Worm (Caenorhabditis elegans) whole organism, young adult: ENCODE results near the gene sto-1.

ENCODE experiments used
- B0035.1 ChIP-seq: sonication (generic microtip); optimal IDR thresholded peaks from 2 replicates; lab custom pipeline; 2016; ENCODE audit warnings: missing genetic modification characterization, mild to moderate bottlenecking, missing compliant biosample characterization, missing genotype, missing genetic modification reagents
- C06A6.2 ChIP-seq: fragments of 200-800 bp; sonication (Bioruptor generic); conservative IDR thresholded peaks from 2 replicates; pipeline ENCODE4 v1.3.6; 2022; ENCODE audit warnings: missing genetic modification characterization, missing compliant biosample characterization
- C17E4.6 ChIP-seq: fragments of 200-800 bp; sonication (Bioruptor generic); IDR thresholded peaks from 2 replicates; pipeline ENCODE4 v1.3.6; 2022; ENCODE audit warnings: missing genetic modification reagents, missing genetic modification characterization, missing compliant biosample characterization
- F22D6.2 ChIP-seq: sonication (generic microtip); optimal IDR thresholded peaks from 2 replicates; lab custom pipeline; 2016; ENCODE audit warnings: mild to moderate bottlenecking, missing genetic modification characterization, missing compliant biosample characterization
- F49E8.2 ChIP-seq: sonication (generic microtip); optimal IDR thresholded peaks from 3 replicates; lab custom pipeline; 2017; ENCODE audit warnings: missing genetic modification characterization, mild to moderate bottlenecking, missing compliant biosample characterization, antibody characterized with exemption, moderate library complexity; ENCODE audit not compliant: insufficient read depth
- Y53F4B.3 ChIP-seq: fragments of 200-800 bp; sonication (Bioruptor generic); IDR thresholded peaks from 2 replicates; pipeline ENCODE4 v1.3.6; 2022; ENCODE audit warnings: missing genetic modification reagents, missing genetic modification characterization, missing compliant biosample characterization
- akir-1 ChIP-seq: fragments of 200-800 bp; sonication (Bioruptor generic); optimal IDR thresholded peaks from 2 replicates; lab custom pipeline; 2018; ENCODE audit warnings: mild to moderate bottlenecking, missing genetic modification characterization, moderate library complexity, missing compliant biosample characterization
- aptf-2 ChIP-seq: fragments of 200-800 bp; sonication (Bioruptor generic); conservative IDR thresholded peaks from 2 replicates; pipeline ENCODE4 v1.3.6; 2022; ENCODE audit warnings: missing genetic modification reagents, missing genetic modification characterization, missing compliant biosample characterization
- athp-1 ChIP-seq: sonication (generic microtip); optimal IDR thresholded peaks from 2 replicates; lab custom pipeline; 2017; ENCODE audit warnings: mild to moderate bottlenecking, missing genetic modification characterization, missing compliant biosample characterization
- attf-5 ChIP-seq: fragments of 200-800 bp; sonication (Bioruptor generic); optimal IDR thresholded peaks from 2 replicates; lab custom pipeline; 2018; ENCODE audit warnings: mild to moderate bottlenecking, missing genetic modification characterization, missing compliant biosample characterization
- bed-2 ChIP-seq: fragments of 200-800 bp; sonication (Bioruptor generic); IDR thresholded peaks from 2 replicates; pipeline ENCODE4 v1.3.6; 2022; ENCODE audit warnings: missing genetic modification reagents, missing genetic modification characterization, missing compliant biosample characterization
- cebp-2 ChIP-seq: fragments of 200-800 bp; sonication (Bioruptor generic); IDR thresholded peaks from 2 replicates; pipeline ENCODE4 v1.3.6; 2022; ENCODE audit warnings: missing genetic modification characterization, missing compliant biosample characterization
- chd-7 ChIP-seq: sonication (generic microtip); optimal IDR thresholded peaks from 2 replicates; lab custom pipeline; 2016; ENCODE audit warnings: mild to moderate bottlenecking, missing genetic modification characterization, moderate library complexity, missing compliant biosample characterization
- dpl-1 ChIP-seq: fragments of 150-350 bp; optimal IDR thresholded peaks from 2 replicates; lab custom pipeline; 2014; ENCODE audit warnings: missing biosample characterization, missing genetic modification reagents, missing genetic modification characterization
- egl-18 ChIP-seq: fragments of 200-800 bp; sonication (Bioruptor generic); IDR thresholded peaks from 2 replicates; pipeline ENCODE4 v1.3.6; 2022; ENCODE audit warnings: missing genetic modification reagents, missing genetic modification characterization, missing compliant biosample characterization
- egl-44 ChIP-seq: fragments of 200-800 bp; sonication (Bioruptor generic); IDR thresholded peaks from 2 replicates; pipeline ENCODE4 v1.3.6; 2022; ENCODE audit warnings: missing genetic modification reagents, missing genetic modification characterization, missing compliant biosample characterization
- ekl-4 ChIP-seq: fragments of 200-800 bp; sonication (Bioruptor generic); IDR thresholded peaks from 2 replicates; pipeline ENCODE4 v1.3.6; 2022; ENCODE audit warnings: missing genetic modification reagents, missing genetic modification characterization, missing compliant biosample characterization
- fkh-3 ChIP-seq: sonication (generic microtip); optimal IDR thresholded peaks from 2 replicates; lab custom pipeline; 2016; ENCODE audit warnings: mild to moderate bottlenecking, missing genetic modification characterization, missing compliant biosample characterization
- gei-17 ChIP-seq: fragments of 200-800 bp; sonication (Bioruptor generic); optimal IDR thresholded peaks from 2 replicates; lab custom pipeline; 2018; ENCODE audit warnings: mild to moderate bottlenecking, missing genetic modification characterization, missing compliant biosample characterization
- him-1 ChIP-seq: sonication (generic microtip); optimal IDR thresholded peaks from 2 replicates; lab custom pipeline; 2016; ENCODE audit warnings: missing genotype, missing genetic modification reagents, missing genetic modification characterization, missing compliant biosample characterization
- hlh-12 ChIP-seq: sonication (generic microtip); optimal IDR thresholded peaks from 2 replicates; lab custom pipeline; 2016; ENCODE audit warnings: missing genetic modification characterization, missing compliant biosample characterization
- hmg-1.2 ChIP-seq: fragments of 200-800 bp; sonication (Bioruptor generic); IDR thresholded peaks from 2 replicates; pipeline ENCODE4 v1.3.6; 2022; ENCODE audit warnings: missing genetic modification reagents, missing genetic modification characterization, missing compliant biosample characterization
- hrde-1 ChIP-seq: sonication (generic microtip); optimal IDR thresholded peaks from 2 replicates; lab custom pipeline; 2016; ENCODE audit warnings: missing genetic modification characterization, mild to moderate bottlenecking, missing compliant biosample characterization, moderate library complexity, missing genotype, missing genetic modification reagents, borderline replicate concordance
- hsf-1 ChIP-seq: fragments of 200-800 bp; sonication (Bioruptor generic); IDR thresholded peaks from 2 replicates; pipeline ENCODE4 v1.3.6; 2022; ENCODE audit warnings: missing genetic modification reagents, missing genetic modification characterization, missing compliant biosample characterization
- let-526 ChIP-seq: fragments of 200-800 bp; sonication (Bioruptor generic); IDR thresholded peaks from 2 replicates; pipeline ENCODE4 v1.3.6; 2022; ENCODE audit warnings: missing genetic modification reagents, missing genetic modification characterization, missing compliant biosample characterization
- lin-26 ChIP-seq: fragments of 200-800 bp; sonication (Bioruptor generic); IDR thresholded peaks from 2 replicates; pipeline ENCODE4 v1.3.6; 2022; ENCODE audit warnings: missing genetic modification reagents, missing genetic modification characterization, missing compliant biosample characterization
- lin-40 ChIP-seq: sonication (generic microtip); optimal IDR thresholded peaks from 2 replicates; lab custom pipeline; 2016; ENCODE audit warnings: missing genetic modification characterization, mild to moderate bottlenecking, missing compliant biosample characterization, missing genotype, missing genetic modification reagents
- lir-1 ChIP-seq: fragments of 200-800 bp; sonication (Bioruptor generic); conservative IDR thresholded peaks from 2 replicates; pipeline ENCODE4 v1.3.6; 2022; ENCODE audit warnings: missing genetic modification reagents, missing genetic modification characterization, missing compliant biosample characterization
- lsl-1 ChIP-seq: fragments of 200-800 bp; sonication (Bioruptor generic); optimal IDR thresholded peaks from 2 replicates; lab custom pipeline; 2018; ENCODE audit warnings: mild to moderate bottlenecking, missing genetic modification characterization, moderate library complexity, missing compliant biosample characterization
- lsy-27 ChIP-seq: sonication (generic microtip); optimal IDR thresholded peaks from 2 replicates; lab custom pipeline; 2017; ENCODE audit warnings: missing genetic modification characterization, mild to moderate bottlenecking, missing compliant biosample characterization, antibody characterized with exemption, missing genotype, borderline replicate concordance; ENCODE audit not compliant: insufficient read depth
- madf-8 ChIP-seq: fragments of 200-800 bp; sonication (Bioruptor generic); conservative IDR thresholded peaks from 2 replicates; pipeline ENCODE4 v1.3.6; 2022; ENCODE audit warnings: missing genetic modification reagents, missing genetic modification characterization, missing compliant biosample characterization
- mel-28 ChIP-seq: sonication (generic microtip); optimal IDR thresholded peaks from 2 replicates; lab custom pipeline; 2016; ENCODE audit warnings: borderline replicate concordance, mild to moderate bottlenecking, missing genetic modification characterization, missing compliant biosample characterization
- nfya-1 ChIP-seq: sonication (generic microtip); optimal IDR thresholded peaks from 2 replicates; lab custom pipeline; 2017; ENCODE audit warnings: antibody characterized with exemption, missing compliant biosample characterization, missing genetic modification characterization, borderline replicate concordance; ENCODE audit not compliant: insufficient read depth
- nhr-27 ChIP-seq: fragments of 200-800 bp; sonication (Bioruptor generic); optimal IDR thresholded peaks from 2 replicates; lab custom pipeline; 2018; ENCODE audit warnings: mild to moderate bottlenecking, missing genetic modification characterization, moderate library complexity, missing compliant biosample characterization
- rcor-1 ChIP-seq: fragments of 200-800 bp; sonication (Bioruptor generic); IDR thresholded peaks from 2 replicates; pipeline ENCODE4 v1.3.6; 2022; ENCODE audit warnings: missing genetic modification reagents, missing genetic modification characterization, missing compliant biosample characterization
- rec-8 ChIP-seq, 2 experiments: sonication (generic microtip); optimal IDR thresholded peaks; 2 replicates each; lab custom pipeline; 2016; ENCODE audit warnings: mild to moderate bottlenecking in 2 of 2, missing genetic modification characterization in 2 of 2, missing genetic modification reagents in 2 of 2, missing genotype in 2 of 2, missing biosample characterization in 1 of 2, missing compliant biosample characterization in 1 of 2, moderate library complexity in 1 of 2
- repo-1 ChIP-seq: sonication (generic microtip); optimal IDR thresholded peaks from 2 replicates; lab custom pipeline; 2017; ENCODE audit warnings: mild to moderate bottlenecking, missing genetic modification characterization, missing compliant biosample characterization
- sea-2 ChIP-seq: fragments of 200-800 bp; sonication (Bioruptor generic); IDR thresholded peaks from 2 replicates; pipeline ENCODE4 v1.3.6; 2022; ENCODE audit warnings: missing genetic modification characterization, missing compliant biosample characterization
- zfh-2 ChIP-seq: fragments of 200-800 bp; sonication (Bioruptor generic); conservative IDR thresholded peaks from 2 replicates; pipeline ENCODE4 v1.3.6; 2022; ENCODE audit warnings: missing genetic modification reagents, missing genetic modification characterization, missing compliant biosample characterization
- zim-3 ChIP-seq: sonication (generic microtip); optimal IDR thresholded peaks from 2 replicates; lab custom pipeline; 2017; ENCODE audit warnings: mild to moderate bottlenecking, missing genetic modification characterization, moderate library complexity, missing compliant biosample characterization
- ztf-26 ChIP-seq: sonication (generic microtip); optimal IDR thresholded peaks from 2 replicates; lab custom pipeline; 2017; ENCODE audit warnings: missing genetic modification characterization, missing compliant biosample characterization
- ztf-6 ChIP-seq: fragments of 200-800 bp; sonication (Bioruptor generic); IDR thresholded peaks from 2 replicates; pipeline ENCODE4 v1.3.6; 2022; ENCODE audit warnings: missing genetic modification reagents, missing genetic modification characterization, missing compliant biosample characterization

sto-1 gene

DNA sequence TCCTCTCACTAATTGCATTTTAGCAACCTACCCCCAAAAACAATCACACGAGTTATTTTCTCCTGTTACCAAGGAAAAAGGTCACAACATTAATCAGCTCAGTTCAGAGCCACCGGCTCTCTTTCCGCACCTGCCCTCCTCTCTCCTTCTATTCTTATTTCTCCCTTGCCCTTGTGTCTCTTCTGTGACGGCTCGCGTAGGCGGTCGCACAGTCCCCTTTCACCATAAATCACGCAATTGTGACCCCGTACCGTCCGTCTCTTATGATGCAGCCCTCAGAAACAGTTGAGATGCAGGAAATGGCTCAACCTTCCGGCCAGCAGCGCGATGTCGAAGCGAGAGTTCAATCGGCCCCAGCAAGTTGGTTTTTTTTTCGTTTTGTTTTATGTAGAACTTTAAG, at the start of gene sto-1:
Gene sto-1 (plus strand): TSS at position 200 of the 400 bp plus-strand sequence.
- TF ChIP-seq gei-17 (GFP tag; lab: Kevin White, UChicago): no peak
- no peak for TF ChIP-seq lir-1 (GFP tag; lab: Robert Waterston, UW)
- TF ChIP-seq cebp-2 (GFP tag; lab: Robert Waterston, UW): 0 out of 2 replicates have a peak, but pooled peaks have one; percentile 58
- no peak for TF ChIP-seq hlh-12
- TF ChIP-seq ztf-26 (tag; lab: Kevin White, UChicago): no peak

DNA sequence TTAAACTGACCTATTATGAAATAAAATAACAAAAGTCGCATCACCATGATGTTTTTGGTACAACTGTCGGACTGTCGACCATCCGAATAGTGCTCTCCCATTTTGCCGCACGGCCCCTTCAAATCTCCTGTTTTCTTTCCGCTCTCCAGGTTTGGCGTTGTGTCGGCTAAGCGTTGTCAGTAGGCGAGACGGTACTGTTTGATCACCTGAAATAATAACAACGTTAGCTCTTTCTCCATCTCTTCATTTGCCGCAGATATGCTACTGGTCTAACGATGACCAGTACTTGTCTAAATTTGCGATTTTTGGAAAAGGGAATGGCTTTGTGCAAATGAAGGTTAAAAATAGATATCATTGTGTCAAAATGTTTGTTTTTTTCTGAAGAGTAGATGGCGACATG, 43.1 kb upstream of the sto-1 start, which contains the start of gene chts-1:
Gene chts-1 (minus strand): TSS at position 101 of the 400 bp plus-strand sequence.
- TF ChIP-seq ekl-4 (GFP tag; lab: Robert Waterston, UW) (no peak), chd-7 (tag; lab: Kevin White, UChicago) (no peak), sea-2 (GFP tag; lab: Robert Waterston, UW) (no peak), hsf-1 (GFP tag; lab: Robert Waterston, UW) (no peak), nfya-1 (tag; lab: Kevin White, UChicago) (no peak), fkh-3 (no peak)
- TF ChIP-seq, all 124 proteins: peak for 0

DNA sequence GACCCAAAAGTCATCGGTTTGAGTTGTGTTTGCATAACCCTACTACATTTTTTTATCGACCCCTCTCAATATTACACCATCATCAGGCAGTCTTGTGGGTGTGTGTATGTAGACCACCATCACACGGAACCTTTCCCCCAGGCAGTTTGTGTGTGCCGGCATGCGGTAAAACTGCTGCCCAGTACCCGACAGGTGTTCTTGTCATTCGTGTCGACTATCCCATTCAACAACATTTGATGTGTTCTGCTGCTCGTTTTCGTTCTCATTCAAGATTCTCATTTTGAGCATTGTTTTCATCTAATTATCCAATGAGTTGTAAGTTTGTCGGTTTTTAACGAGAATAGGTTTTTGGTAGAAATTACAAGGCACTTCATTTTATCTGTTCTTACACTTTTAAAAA, 40.0 kb upstream of the sto-1 start:
- TF ChIP-seq lin-26 (GFP tag; lab: Robert Waterston, UW) (no peak), let-526 (GFP tag; lab: Robert Waterston, UW) (no peak), hmg-1.2 (GFP tag; lab: Robert Waterston, UW) (no peak), attf-5 (GFP tag; lab: Kevin White, UChicago) (no peak), egl-18 (no peak), him-1 (tag; lab: Kevin White, UChicago) (no peak), bed-2 (GFP tag; lab: Robert Waterston, UW) (no peak), B0035.1 (tag; lab: Kevin White, UChicago) (no peak), rcor-1 (no peak), lsy-27 (tag; lab: Kevin White, UChicago) (no peak), repo-1 (tag; lab: Kevin White, UChicago) (no peak), ekl-4 (GFP tag; lab: Robert Waterston, UW) (no peak), zim-3 (tag; lab: Kevin White, UChicago) (no peak), egl-44 (GFP tag; lab: Robert Waterston, UW) (no peak)

DNA sequence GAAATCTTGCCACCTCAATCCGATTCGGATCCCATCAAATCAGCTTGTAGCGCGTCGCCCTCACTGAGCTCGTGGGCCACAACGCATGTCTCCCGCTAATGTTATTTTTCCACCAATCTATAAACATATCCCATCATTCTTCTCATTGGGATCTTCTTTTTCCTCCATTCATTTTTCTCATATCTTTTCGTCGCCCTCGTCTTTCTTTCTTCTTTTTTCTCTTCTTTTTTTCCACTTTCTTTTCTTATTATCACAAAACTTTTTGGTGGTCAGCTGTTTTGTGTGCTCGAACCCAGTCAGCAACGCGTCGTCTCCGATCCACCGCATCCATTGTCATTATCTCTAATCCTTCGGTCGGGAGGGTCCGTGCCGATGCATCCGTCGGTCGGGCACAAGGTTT, 38.8 kb upstream of the sto-1 start:
- TF ChIP-seq hrde-1 (no peak), F22D6.2 (tag; lab: Kevin White, UChicago) (no peak), lin-40 (tag; lab: Kevin White, UChicago) (no peak), nhr-27 (tag; lab: Kevin White, UChicago) (no peak), nfya-1 (tag; lab: Kevin White, UChicago) (no peak), aptf-2 (GFP tag; lab: Robert Waterston, UW) (no peak), ztf-6 (GFP tag; lab: Robert Waterston, UW) (no peak), zfh-2 (GFP tag; lab: Robert Waterston, UW) (0 out of 2 replicates have a peak, but pooled peaks have one; percentile 29), C06A6.2 (no peak)

DNA sequence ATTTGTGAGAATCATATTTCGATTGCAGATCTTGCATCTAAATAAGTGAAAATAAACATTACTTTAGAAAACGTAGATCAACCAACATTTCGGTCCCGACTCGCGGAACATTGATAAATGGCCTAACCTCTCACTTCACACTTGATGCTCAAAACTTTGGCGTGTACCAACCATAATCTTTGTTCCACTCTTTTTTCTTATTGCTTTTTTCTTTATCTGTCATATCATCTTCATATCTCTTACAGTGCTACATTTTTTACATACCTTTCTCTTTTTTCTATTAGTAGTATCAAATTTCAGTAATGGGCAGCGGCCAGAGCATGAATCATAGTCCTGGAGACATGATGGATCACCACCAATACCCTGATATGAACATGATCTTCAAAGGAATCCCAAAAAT, 37.4 kb upstream of the sto-1 start, which contains the start of gene F46C8.3:
Gene F46C8.3 (plus strand): TSS at position 301 of the 400 bp plus-strand sequence.
- TF ChIP-seq athp-1 (tag; lab: Kevin White, UChicago): no peak
- no peak for TF ChIP-seq Y53F4B.3 (GFP tag; lab: Robert Waterston, UW)
- TF ChIP-seq F49E8.2 (tag; lab: Kevin White, UChicago): no peak
- no peak for TF ChIP-seq rec-8 (tag; optimal IDR thresholded peaks at IDR 0.05; lab: Kevin White, UChicago)
- TF ChIP-seq dpl-1: no peak
- TF ChIP-seq akir-1 (GFP tag; lab: Kevin White, UChicago): no peak
- TF ChIP-seq hmg-1.2 (GFP tag; lab: Robert Waterston, UW): no peak
- TF ChIP-seq let-526 (GFP tag; lab: Robert Waterston, UW): no peak
- TF ChIP-seq madf-8 (GFP tag; lab: Robert Waterston, UW): no peak
- no peak for TF ChIP-seq C17E4.6 (GFP tag; lab: Robert Waterston, UW)
- TF ChIP-seq mel-28: no peak
- no peak for TF ChIP-seq lsl-1 (GFP tag; lab: Kevin White, UChicago)
